Worm (Caenorhabditis elegans) whole organism, L2 larva: Measurements from ENCODE around the gene snf-7.

ENCODE experiments used
- C34F6.9 ChIP-seq: fragments of 150-350 bp; optimal IDR thresholded peaks from 2 replicates; lab custom pipeline; 2014; ENCODE audit warnings: missing biosample characterization, missing genetic modification characterization
- F13H6.1 ChIP-seq: sonication (generic microtip); optimal IDR thresholded peaks from 2 replicates; lab custom pipeline; 2016; ENCODE audit warnings: missing genetic modification characterization, missing compliant biosample characterization
- R02D3.7 ChIP-seq: fragments of 150-350 bp; optimal IDR thresholded peaks from 2 replicates; lab custom pipeline; 2014; ENCODE audit warnings: missing biosample characterization, missing genetic modification characterization
- Y55F3AM.14 ChIP-seq: fragments of 200-800 bp; sonication (Bioruptor generic); optimal IDR thresholded peaks from 2 replicates; lab custom pipeline; 2018; ENCODE audit warnings: mild to moderate bottlenecking, missing genetic modification characterization, missing compliant biosample characterization
- ZK546.5 ChIP-seq: sonication (generic microtip); optimal IDR thresholded peaks from 2 replicates; lab custom pipeline; 2017; ENCODE audit warnings: missing biosample characterization, missing genetic modification characterization
- alr-1 ChIP-seq: fragments of 150-350 bp; optimal IDR thresholded peaks from 2 replicates; lab custom pipeline; 2014; ENCODE audit warnings: missing biosample characterization, missing genetic modification characterization
- aly-2 ChIP-seq: fragments of 150-350 bp; optimal IDR thresholded peaks from 2 replicates; lab custom pipeline; 2014; ENCODE audit warnings: missing biosample characterization, missing genetic modification characterization
- ama-1 ChIP-seq: fragments of 150-350 bp; optimal IDR thresholded peaks from 2 replicates; lab custom pipeline; 2018; ENCODE audit warnings: inconsistent platforms
- ceh-16 ChIP-seq: fragments of 150-350 bp; optimal IDR thresholded peaks from 2 replicates; lab custom pipeline; 2014; ENCODE audit warnings: missing biosample characterization, missing genetic modification characterization
- ceh-82 ChIP-seq: fragments of 150-350 bp; optimal IDR thresholded peaks from 2 replicates; lab custom pipeline; 2014; ENCODE audit warnings: missing biosample characterization, missing genetic modification characterization
- crh-2 ChIP-seq: sonication (generic microtip); optimal IDR thresholded peaks from 2 replicates; lab custom pipeline; 2017; ENCODE audit warnings: missing biosample characterization, missing genetic modification characterization
- dmd-4 ChIP-seq: sonication (generic microtip); optimal IDR thresholded peaks from 2 replicates; lab custom pipeline; 2017; ENCODE audit warnings: missing biosample characterization, missing genetic modification characterization
- egl-27 ChIP-seq: sonication (generic microtip); optimal IDR thresholded peaks from 3 replicates; lab custom pipeline; 2017; ENCODE audit warnings: missing biosample characterization, missing genetic modification reagents, missing genetic modification characterization
- elt-1 ChIP-seq: fragments of 150-350 bp; optimal IDR thresholded peaks from 2 replicates; lab custom pipeline; 2014; ENCODE audit warnings: missing biosample characterization, missing genetic modification characterization
- elt-3 ChIP-seq: sonication (generic microtip); optimal IDR thresholded peaks from 2 replicates; lab custom pipeline; 2017; ENCODE audit warnings: missing biosample characterization, missing genetic modification characterization
- fos-1 ChIP-seq: fragments of 150-350 bp; optimal IDR thresholded peaks from 2 replicates; lab custom pipeline; 2014; ENCODE audit warnings: missing biosample characterization, missing genetic modification characterization
- gmeb-1 ChIP-seq: fragments of 150-350 bp; optimal IDR thresholded peaks from 2 replicates; lab custom pipeline; 2014; ENCODE audit warnings: missing biosample characterization, missing genetic modification characterization
- lin-11 ChIP-seq: fragments of 150-350 bp; sonication (generic microtip); optimal IDR thresholded peaks from 2 replicates; lab custom pipeline; 2014; ENCODE audit warnings: missing biosample characterization, missing genetic modification characterization, inconsistent platforms, mixed read lengths
- lin-13 ChIP-seq: fragments of 150-350 bp; optimal IDR thresholded peaks from 2 replicates; lab custom pipeline; 2014; ENCODE audit warnings: missing biosample characterization, missing genetic modification reagents, missing genetic modification characterization
- lin-39 ChIP-seq: fragments of 150-350 bp; optimal IDR thresholded peaks from 2 replicates; lab custom pipeline; 2014; ENCODE audit warnings: missing biosample characterization, missing genetic modification reagents, missing genetic modification characterization
- lsy-2 ChIP-seq, 2 experiments: fragments of 150-350 bp in 1 of 2; sonication (generic microtip) in 1 of 2; optimal IDR thresholded peaks; 2 replicates each; lab custom pipeline; 2014 to 2017; ENCODE audit warnings: missing biosample characterization in 2 of 2, missing genetic modification characterization in 2 of 2
- mab-5 ChIP-seq: fragments of 150-350 bp; optimal IDR thresholded peaks from 2 replicates; lab custom pipeline; 2014; ENCODE audit warnings: missing biosample characterization, missing genetic modification characterization
- mdl-1 ChIP-seq, 2 experiments: fragments of 150-350 bp in 1 of 2; sonication (generic microtip) in 1 of 2; optimal IDR thresholded peaks; 2 replicates each; lab custom pipeline; 2017; ENCODE audit warnings: missing biosample characterization in 2 of 2, missing genetic modification characterization in 2 of 2
- nhr-10 ChIP-seq: sonication (generic microtip); optimal IDR thresholded peaks from 2 replicates; lab custom pipeline; 2017; ENCODE audit warnings: missing biosample characterization, missing genetic modification characterization
- nhr-11 ChIP-seq: fragments of 150-350 bp; optimal IDR thresholded peaks from 2 replicates; lab custom pipeline; 2014; ENCODE audit warnings: missing biosample characterization, missing genetic modification characterization
- nhr-129 ChIP-seq: fragments of 150-350 bp; optimal IDR thresholded peaks from 2 replicates; lab custom pipeline; 2014; ENCODE audit warnings: missing biosample characterization, missing genetic modification characterization
- nhr-21 ChIP-seq: fragments of 150-350 bp; optimal IDR thresholded peaks from 2 replicates; lab custom pipeline; 2014; ENCODE audit warnings: missing biosample characterization, missing genetic modification characterization
- nhr-23 ChIP-seq: fragments of 150-350 bp; optimal IDR thresholded peaks from 2 replicates; lab custom pipeline; 2014; ENCODE audit warnings: missing biosample characterization, missing genetic modification reagents, missing genetic modification characterization
- nhr-237 ChIP-seq: fragments of 150-350 bp; optimal IDR thresholded peaks from 2 replicates; lab custom pipeline; 2014; ENCODE audit warnings: missing biosample characterization, missing genetic modification characterization
- nhr-25 ChIP-seq: fragments of 150-350 bp; sonication (generic microtip); optimal IDR thresholded peaks from 3 replicates; lab custom pipeline; 2014; ENCODE audit warnings: missing biosample characterization, missing genetic modification characterization
- nhr-6 ChIP-seq: fragments of 150-350 bp; optimal IDR thresholded peaks from 2 replicates; lab custom pipeline; 2014; ENCODE audit warnings: missing biosample characterization, missing genetic modification characterization
- nhr-77 ChIP-seq: fragments of 150-350 bp; optimal IDR thresholded peaks from 2 replicates; lab custom pipeline; 2014; ENCODE audit warnings: missing biosample characterization, missing genetic modification characterization
- peb-1 ChIP-seq: fragments of 150-350 bp; optimal IDR thresholded peaks from 2 replicates; lab custom pipeline; 2014; ENCODE audit warnings: missing biosample characterization, missing genetic modification characterization
- sma-3 ChIP-seq: sonication (generic microtip); optimal IDR thresholded peaks from 2 replicates; lab custom pipeline; 2016; ENCODE audit warnings: missing genetic modification reagents, missing genetic modification characterization, missing compliant biosample characterization
- sma-9 ChIP-seq, 2 experiments: fragments of 150-350 bp in 1 of 2; sonication (generic microtip) in 1 of 2; optimal IDR thresholded peaks; 2 replicates each; lab custom pipeline; 2014 to 2016; ENCODE audit warnings: missing genetic modification characterization in 2 of 2, mild to moderate bottlenecking in 1 of 2, missing biosample characterization in 1 of 2, missing compliant biosample characterization in 1 of 2, missing genetic modification reagents in 1 of 2, moderate library complexity in 1 of 2
- snpc-4 ChIP-seq: fragments of 150-350 bp; optimal IDR thresholded peaks from 2 replicates; lab custom pipeline; 2014; ENCODE audit warnings: missing biosample characterization, missing genetic modification characterization
- unc-39 ChIP-seq: fragments of 150-350 bp; optimal IDR thresholded peaks from 2 replicates; lab custom pipeline; 2014; ENCODE audit warnings: missing biosample characterization, missing genetic modification characterization
- unc-62 ChIP-seq: fragments of 150-350 bp; optimal IDR thresholded peaks from 2 replicates; lab custom pipeline; 2014; ENCODE audit warnings: missing biosample characterization, missing genetic modification reagents, missing genetic modification characterization
- ztf-1 ChIP-seq: fragments of 200-800 bp; sonication (Bioruptor generic); conservative IDR thresholded peaks from 2 replicates; pipeline ENCODE4 v1.3.6; 2022; ENCODE audit warnings: missing genetic modification characterization, missing compliant biosample characterization
- ztf-11 ChIP-seq: sonication (generic microtip); optimal IDR thresholded peaks from 2 replicates; lab custom pipeline; 2017; ENCODE audit warnings: missing biosample characterization, missing genetic modification characterization
- ztf-4 ChIP-seq: fragments of 150-350 bp; optimal IDR thresholded peaks from 2 replicates; lab custom pipeline; 2014; ENCODE audit warnings: missing biosample characterization, missing genetic modification characterization

Gene snf-7

DNA sequence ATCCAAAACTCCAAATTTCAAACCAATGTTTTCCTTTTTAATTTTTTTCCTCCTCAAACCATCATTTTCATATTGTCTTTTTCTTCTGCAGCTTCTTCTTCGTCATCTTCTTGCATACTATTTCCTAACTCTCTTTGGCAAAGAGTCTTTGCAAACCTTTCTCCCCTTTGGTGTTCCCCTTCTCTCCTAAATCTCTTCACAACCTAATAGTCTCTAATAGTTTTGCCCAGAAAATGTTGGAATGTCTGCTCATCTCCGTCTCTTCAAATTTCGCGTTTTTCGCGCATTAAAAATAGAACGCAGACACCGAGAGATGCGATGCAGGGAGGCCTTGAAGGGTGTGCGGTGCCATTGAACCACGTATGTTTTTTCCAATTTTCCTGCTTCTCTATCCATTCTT, 3.2 kb upstream of the snf-7 start, which contains the start of gene ZK1010.10 (continued):
- TF ChIP-seq sma-9 (GFP tag; optimal IDR thresholded peaks at IDR 0.05; lab: Kevin White, UChicago): no peak
- TF ChIP-seq sma-9 (tag; optimal IDR thresholded peaks at IDR 0.05; lab: Kevin White, UChicago): no peak
- TF ChIP-seq gmeb-1 (tag; lab: Kevin White, UChicago): peak; percentile 14
- TF ChIP-seq Y55F3AM.14 (GFP tag; lab: Kevin White, UChicago): no peak
- TF ChIP-seq nhr-6 (tag; lab: Kevin White, UChicago): no peak

ce11 chrIII:13004316-13004715, 945 bp upstream of the snf-7 start:
- no peak for TF ChIP-seq ZK546.5

DNA sequence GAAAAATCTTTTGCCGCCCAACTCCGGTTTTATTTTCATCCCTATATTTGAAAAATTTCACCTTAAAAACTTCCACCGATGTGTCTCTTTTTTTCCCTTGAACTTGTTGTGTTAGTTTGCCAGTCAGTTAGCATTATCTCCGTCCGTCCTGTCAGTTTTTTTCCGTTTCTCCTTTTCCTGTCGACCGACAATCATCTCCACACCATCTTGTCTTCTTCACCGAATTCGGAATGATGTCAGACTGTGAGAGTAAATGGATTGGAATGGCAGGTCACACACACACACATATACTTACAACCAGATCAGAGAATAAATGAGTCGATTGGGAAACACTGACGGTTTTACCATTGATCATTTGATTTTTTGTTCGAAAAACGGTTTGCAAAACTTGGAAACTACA, 6.7 kb downstream of the snf-7 start:
- TF ChIP-seq sma-9 (GFP tag; optimal IDR thresholded peaks at IDR 0.05; lab: Kevin White, UChicago) (peak; percentile 31), sma-9 (tag; optimal IDR thresholded peaks at IDR 0.05; lab: Kevin White, UChicago) (no peak), ceh-16 (peak; percentile 6), nhr-129 (peak; percentile 58), lin-39 (no peak), fos-1 (tag; lab: Kevin White, UChicago) (peak; percentile 23), nhr-25 (tag; lab: Kevin White, UChicago) (peak; percentile 9), elt-1 (no peak), sma-3 (GFP tag; lab: Kevin White, UChicago) (peak; percentile 44)

ce11 chrIII:13013912-13014311, 8.7 kb downstream of the snf-7 start:
- no peak for TF ChIP-seq mdl-1 (tag; optimal IDR thresholded peaks at IDR 0.05; lab: Kevin White, UChicago)
- no peak for TF ChIP-seq unc-39 (tag; lab: Kevin White, UChicago)
- TF ChIP-seq ztf-11 (tag; lab: Kevin White, UChicago): no peak
- TF ChIP-seq elt-1: no peak
- no peak for TF ChIP-seq lsy-2 (tag; optimal IDR thresholded peaks at IDR 0.05; lab: Kevin White, UChicago)
- no peak for TF ChIP-seq sma-3 (GFP tag; lab: Kevin White, UChicago)
- no peak for TF ChIP-seq ama-1 (lab: Kevin White, UChicago)
- TF ChIP-seq aly-2 (tag; lab: Kevin White, UChicago): no peak
- TF ChIP-seq F13H6.1 (tag; lab: Kevin White, UChicago): no peak
- no peak for TF ChIP-seq snpc-4 (tag; lab: Kevin White, UChicago)
- TF ChIP-seq nhr-237 (tag; lab: Kevin White, UChicago): no peak
- TF ChIP-seq unc-62 (GFP tag; lab: Kevin White, UChicago): no peak
- TF ChIP-seq ZK546.5: no peak

ce11 chrIII:13015754-13016317, 10.6 kb downstream of the snf-7 start:
- TF ChIP-seq egl-27 (tag; lab: Kevin White, UChicago) (no peak), nhr-11 (tag; lab: Kevin White, UChicago) (no peak), nhr-23 (tag; lab: Kevin White, UChicago) (no peak), gmeb-1 (tag; lab: Kevin White, UChicago) (peak; percentile 52), lsy-2 (tag; optimal IDR thresholded peaks at IDR 0.05; lab: Kevin White, UChicago) (peak; percentile 38 to 48), sma-9 (GFP tag; optimal IDR thresholded peaks at IDR 0.05; lab: Kevin White, UChicago) (no peak), sma-9 (tag; optimal IDR thresholded peaks at IDR 0.05; lab: Kevin White, UChicago) (no peak), ztf-1 (GFP tag; lab: Robert Waterston, UW) (no peak), nhr-10 (tag; lab: Kevin White, UChicago) (no peak), Y55F3AM.14 (GFP tag; lab: Kevin White, UChicago) (no peak), crh-2 (tag; lab: Kevin White, UChicago) (peak; percentile 30), peb-1 (no peak), lin-11 (tag; lab: Kevin White, UChicago) (peak; percentile 21), ztf-4 (tag; lab: Kevin White, UChicago) (no peak), unc-39 (tag; lab: Kevin White, UChicago) (no peak), snpc-4 (tag; lab: Kevin White, UChicago) (no peak), R02D3.7 (no peak), dmd-4 (tag; lab: Kevin White, UChicago) (no peak), ceh-16 (no peak), nhr-21 (tag; lab: Kevin White, UChicago) (peak; percentile 41), ZK546.5 (no peak), fos-1 (tag; lab: Kevin White, UChicago) (peak; percentile 43), lin-13 (GFP tag; lab: Kevin White, UChicago) (peak; percentile 62), elt-1 (no peak), mdl-1 (tag; optimal IDR thresholded peaks at IDR 0.05; lab: Kevin White, UChicago) (no peak), sma-3 (GFP tag; lab: Kevin White, UChicago) (no peak), aly-2 (tag; lab: Kevin White, UChicago) (no peak), ceh-82 (tag; lab: Kevin White, UChicago) (no peak), elt-3 (tag; lab: Kevin White, UChicago) (no peak), mab-5 (tag; lab: Kevin White, UChicago) (no peak), nhr-237 (tag; lab: Kevin White, UChicago) (no peak), F13H6.1 (tag; lab: Kevin White, UChicago) (no peak), unc-62 (GFP tag; lab: Kevin White, UChicago) (no peak), alr-1 (tag; lab: Kevin White, UChicago) (no peak), lin-39 (no peak), nhr-129 (peak; percentile 37), C34F6.9 (tag; lab: Kevin White, UChicago) (peak; percentile 50), ztf-11 (tag; lab: Kevin White, UChicago) (no peak), nhr-25 (tag; lab: Kevin White, UChicago) (peak; percentile 45), ama-1 (lab: Kevin White, UChicago) (no peak), nhr-77 (tag; lab: Kevin White, UChicago) (no peak)
